Worm (Caenorhabditis elegans) whole organism, mixed stage, embryonic: ENCODE results near the gene srv-8.

Experiments
- bed-3 ChIP-seq: fragments of 200-800 bp; sonication (Bioruptor generic); optimal IDR thresholded peaks from 3 replicates; lab custom pipeline; 2018; ENCODE audit warnings: mild to moderate bottlenecking, missing genetic modification characterization, moderate library complexity, missing compliant biosample characterization
- blmp-1 ChIP-seq: fragments of 150-350 bp; optimal IDR thresholded peaks from 2 replicates; lab custom pipeline; 2014; ENCODE audit warnings: missing biosample characterization, missing genetic modification characterization
- ceh-39 ChIP-seq: fragments of 150-350 bp; optimal IDR thresholded peaks from 2 replicates; lab custom pipeline; 2014; ENCODE audit warnings: missing biosample characterization, missing genetic modification characterization
- ceh-43 ChIP-seq: fragments of 200-800 bp; sonication (Bioruptor generic); optimal IDR thresholded peaks from 2 replicates; lab custom pipeline; 2018; ENCODE audit warnings: mild to moderate bottlenecking, missing genetic modification characterization, moderate library complexity, missing compliant biosample characterization
- ceh-83 ChIP-seq: fragments of 200-800 bp; sonication (Bioruptor generic); optimal IDR thresholded peaks from 2 replicates; lab custom pipeline; 2018; ENCODE audit warnings: mild to moderate bottlenecking, missing genetic modification characterization, missing compliant biosample characterization
- ces-1 ChIP-seq: fragments of 150-350 bp; optimal IDR thresholded peaks from 2 replicates; lab custom pipeline; 2014; ENCODE audit warnings: missing biosample characterization, missing genetic modification reagents, missing genetic modification characterization
- drap-1 ChIP-seq: fragments of 200-800 bp; sonication (Bioruptor generic); optimal IDR thresholded peaks from 3 replicates; lab custom pipeline; 2018; ENCODE audit warnings: mild to moderate bottlenecking, missing genetic modification characterization, missing compliant biosample characterization
- elt-1 ChIP-seq: sonication (generic microtip); optimal IDR thresholded peaks from 2 replicates; lab custom pipeline; 2017; ENCODE audit warnings: missing genetic modification characterization, mild to moderate bottlenecking, missing compliant biosample characterization, antibody characterized with exemption, moderate library complexity, borderline replicate concordance; ENCODE audit not compliant: insufficient read depth
- elt-3 ChIP-seq: fragments of 150-350 bp; optimal IDR thresholded peaks from 2 replicates; lab custom pipeline; 2014; ENCODE audit warnings: missing biosample characterization, missing genetic modification characterization
- flh-1 ChIP-seq: fragments of 200-800 bp; sonication (Bioruptor generic); optimal IDR thresholded peaks from 2 replicates; lab custom pipeline; 2018; ENCODE audit warnings: mild to moderate bottlenecking, missing genetic modification characterization, moderate library complexity, missing compliant biosample characterization
- ham-2 ChIP-seq: fragments of 200-800 bp; sonication (Bioruptor generic); optimal IDR thresholded peaks from 2 replicates; lab custom pipeline; 2018; ENCODE audit warnings: mild to moderate bottlenecking, missing genetic modification characterization, missing compliant biosample characterization
- hlh-1 ChIP-seq: fragments of 150-350 bp; optimal IDR thresholded peaks from 2 replicates; lab custom pipeline; 2014; ENCODE audit warnings: missing biosample characterization, missing genetic modification reagents, missing genetic modification characterization
- lin-13 ChIP-seq: fragments of 150-350 bp; optimal IDR thresholded peaks from 2 replicates; lab custom pipeline; 2014; ENCODE audit warnings: missing biosample characterization, missing genetic modification characterization
- lin-32 ChIP-seq: fragments of 200-800 bp; sonication (Bioruptor generic); optimal IDR thresholded peaks from 2 replicates; lab custom pipeline; 2018; ENCODE audit warnings: mild to moderate bottlenecking, missing genetic modification characterization, missing compliant biosample characterization
- lsy-2 ChIP-seq: fragments of 150-350 bp; optimal IDR thresholded peaks from 2 replicates; lab custom pipeline; 2014; ENCODE audit warnings: missing biosample characterization, missing genetic modification characterization
- mab-5 ChIP-seq: fragments of 150-350 bp; optimal IDR thresholded peaks from 2 replicates; lab custom pipeline; 2014; ENCODE audit warnings: missing biosample characterization, missing genetic modification characterization
- mep-1 ChIP-seq: fragments of 150-350 bp; optimal IDR thresholded peaks from 2 replicates; lab custom pipeline; 2017; ENCODE audit warnings: missing biosample characterization, missing genetic modification reagents, missing genetic modification characterization, inconsistent platforms
- mls-2 ChIP-seq: sonication (generic microtip); optimal IDR thresholded peaks from 2 replicates; lab custom pipeline; 2016; ENCODE audit warnings: mild to moderate bottlenecking, missing genetic modification characterization, moderate library complexity, missing compliant biosample characterization
- nhr-12 ChIP-seq: fragments of 150-350 bp; optimal IDR thresholded peaks from 2 replicates; lab custom pipeline; 2014; ENCODE audit warnings: missing biosample characterization, missing genetic modification characterization
- nhr-2 ChIP-seq: fragments of 150-350 bp; optimal IDR thresholded peaks from 2 replicates; lab custom pipeline; 2014; ENCODE audit warnings: missing biosample characterization, missing genetic modification characterization
- nhr-28 ChIP-seq: fragments of 150-350 bp; optimal IDR thresholded peaks from 2 replicates; lab custom pipeline; 2014; ENCODE audit warnings: missing biosample characterization, missing genetic modification characterization
- nhr-76 ChIP-seq: sonication (generic microtip); optimal IDR thresholded peaks from 2 replicates; lab custom pipeline; 2017; ENCODE audit warnings: missing biosample characterization, missing genetic modification characterization
- snpc-4 ChIP-seq: fragments of 150-350 bp; optimal IDR thresholded peaks from 2 replicates; lab custom pipeline; 2014; ENCODE audit warnings: missing biosample characterization, missing genetic modification characterization
- tbx-8 ChIP-seq: fragments of 200-800 bp; sonication (Bioruptor generic); optimal IDR thresholded peaks from 2 replicates; lab custom pipeline; 2018; ENCODE audit warnings: mild to moderate bottlenecking, missing genetic modification characterization, moderate library complexity, missing compliant biosample characterization
- unc-120 ChIP-seq: sonication (generic microtip); optimal IDR thresholded peaks from 2 replicates; lab custom pipeline; 2017; ENCODE audit warnings: missing genetic modification characterization, missing compliant biosample characterization; ENCODE audit not compliant: poor library complexity, severe bottlenecking
- unc-39 ChIP-seq: fragments of 150-350 bp; optimal IDR thresholded peaks from 2 replicates; lab custom pipeline; 2014; ENCODE audit warnings: missing biosample characterization, missing genetic modification characterization
- unc-62 ChIP-seq: fragments of 150-350 bp; optimal IDR thresholded peaks from 2 replicates; lab custom pipeline; 2014; ENCODE audit warnings: missing biosample characterization, missing genetic modification reagents, missing genetic modification characterization
- zip-8 ChIP-seq: fragments of 150-350 bp; optimal IDR thresholded peaks from 2 replicates; lab custom pipeline; 2014; ENCODE audit warnings: missing biosample characterization, missing genetic modification characterization
- ztf-11 ChIP-seq: fragments of 150-350 bp; optimal IDR thresholded peaks from 2 replicates; lab custom pipeline; 2014; ENCODE audit warnings: missing biosample characterization, missing genetic modification characterization

The srv-8 gene

DNA sequence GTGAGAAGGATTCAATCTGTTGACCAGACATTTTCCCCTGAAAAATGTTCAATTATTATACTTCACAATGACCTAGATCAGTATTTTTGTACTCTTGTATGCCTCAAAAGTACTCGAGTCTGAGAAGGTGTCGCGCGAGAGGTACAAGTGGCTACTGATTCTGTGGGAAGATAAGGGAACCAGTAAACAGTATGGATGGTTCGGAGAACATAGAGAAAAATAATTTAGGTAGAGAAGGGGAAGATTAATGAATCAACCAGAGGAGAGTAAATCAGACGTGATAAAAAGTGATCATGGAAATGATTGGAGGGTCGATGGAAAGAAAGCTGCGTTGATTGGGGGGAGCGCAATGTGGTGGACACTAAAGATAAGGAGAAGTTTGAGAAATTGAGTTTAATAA lies 31.1 kb downstream of the srv-8 start:
- TF ChIP-seq hlh-1 (tag; lab: Kevin White, UChicago) (no peak), elt-1 (tag; lab: Kevin White, UChicago) (peak; percentile 78)

DNA sequence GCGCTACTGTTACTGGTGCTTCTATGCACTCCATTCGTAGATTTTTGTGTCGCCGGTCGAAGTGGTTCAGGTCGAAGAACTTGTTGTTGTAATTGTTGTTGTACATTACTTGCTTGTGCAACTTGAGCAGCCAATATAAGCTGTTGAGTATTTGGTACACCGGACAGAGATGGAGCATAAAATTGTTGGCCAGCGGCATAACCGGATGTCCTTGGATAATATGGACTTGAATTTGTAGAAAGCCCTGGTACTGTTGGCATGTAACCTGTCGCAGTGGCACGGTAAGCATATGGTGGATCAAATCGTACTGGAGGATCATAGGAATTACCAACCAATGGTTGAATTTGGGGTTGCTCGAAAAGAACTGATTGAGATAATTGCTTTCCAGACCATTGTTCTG lies 31.6 kb downstream of the srv-8 start:
- no peak for TF ChIP-seq mls-2 (tag; lab: Kevin White, UChicago)
- no peak for TF ChIP-seq unc-62 (GFP tag; lab: Kevin White, UChicago)
- no peak for TF ChIP-seq bed-3 (GFP tag; lab: Kevin White, UChicago)
- TF ChIP-seq tbx-8 (GFP tag; lab: Kevin White, UChicago): no peak
- no peak for TF ChIP-seq blmp-1 (tag; lab: Kevin White, UChicago)
- TF ChIP-seq mep-1: no peak
- no peak for TF ChIP-seq nhr-12 (tag; lab: Kevin White, UChicago)
- no peak for TF ChIP-seq elt-3 (tag; lab: Kevin White, UChicago)
- no peak for TF ChIP-seq drap-1 (GFP tag; lab: Kevin White, UChicago)
- TF ChIP-seq zip-8 (tag; lab: Kevin White, UChicago): no peak

- no peak for TF ChIP-seq elt-1 (tag; lab: Kevin White, UChicago)
- no peak for TF ChIP-seq ceh-39
- TF ChIP-seq ham-2 (GFP tag; lab: Kevin White, UChicago): no peak
- no peak for TF ChIP-seq nhr-2 (tag; lab: Kevin White, UChicago)
- TF ChIP-seq blmp-1 (tag; lab: Kevin White, UChicago): no peak
- TF ChIP-seq unc-62 (GFP tag; lab: Kevin White, UChicago): no peak
- TF ChIP-seq lin-13: no peak
- TF ChIP-seq lin-32 (GFP tag; lab: Kevin White, UChicago): no peak
- no peak for TF ChIP-seq elt-3 (tag; lab: Kevin White, UChicago)
- TF ChIP-seq ceh-43 (GFP tag; lab: Kevin White, UChicago): no peak
- no peak for TF ChIP-seq bed-3 (GFP tag; lab: Kevin White, UChicago)
- no peak for TF ChIP-seq unc-39 (tag; lab: Kevin White, UChicago)
- TF ChIP-seq mep-1: no peak
- no peak for TF ChIP-seq snpc-4
These were observed 33.1 kb downstream of the srv-8 start for ce11 chrV:13387472-13387871.

ce11 chrV:13385798-13386197 lies 34.7 kb downstream of the srv-8 start, which contains the start of gene gcy-34:
TSS of gene gcy-34 (minus strand) at chrV:13385898.
- TF ChIP-seq ztf-11 (tag; lab: Kevin White, UChicago) (no peak), mab-5 (no peak), drap-1 (GFP tag; lab: Kevin White, UChicago) (no peak), lin-32 (GFP tag; lab: Kevin White, UChicago) (no peak), nhr-2 (tag; lab: Kevin White, UChicago) (no peak), hlh-1 (tag; lab: Kevin White, UChicago) (no peak), ces-1 (GFP tag; lab: Kevin White, UChicago) (no peak), ceh-43 (GFP tag; lab: Kevin White, UChicago) (no peak), mls-2 (tag; lab: Kevin White, UChicago) (no peak), flh-1 (GFP tag; lab: Kevin White, UChicago) (no peak), mep-1 (no peak)

- TF ChIP-seq zip-8 (tag; lab: Kevin White, UChicago) (no peak), ham-2 (GFP tag; lab: Kevin White, UChicago) (no peak), bed-3 (GFP tag; lab: Kevin White, UChicago) (no peak), lsy-2 (tag; lab: Kevin White, UChicago) (no peak), unc-62 (GFP tag; lab: Kevin White, UChicago) (no peak), unc-39 (tag; lab: Kevin White, UChicago) (no peak), nhr-76 (tag; lab: Kevin White, UChicago) (no peak), ceh-39 (no peak), unc-120 (tag; lab: Kevin White, UChicago) (no peak), nhr-2 (tag; lab: Kevin White, UChicago) (no peak), ceh-83 (GFP tag; lab: Kevin White, UChicago) (no peak), nhr-28 (tag; lab: Kevin White, UChicago) (no peak)
These were observed 39.6 kb downstream of the srv-8 start, which contains the start of gene cpz-2 for ce11 chrV:13380980-13381379. TSS of gene cpz-2 (plus strand) at chrV:13381189.
